Worm (Caenorhabditis elegans) whole organism, L2 larva: ENCODE results near the gene K08B12.1.

Source experiments
- C34F6.9 ChIP-seq: fragments of 150-350 bp; optimal IDR thresholded peaks from 2 replicates; lab custom pipeline; 2014; ENCODE audit warnings: missing biosample characterization, missing genetic modification characterization
- F13H6.1 ChIP-seq: sonication (generic microtip); optimal IDR thresholded peaks from 2 replicates; lab custom pipeline; 2016; ENCODE audit warnings: missing genetic modification characterization, missing compliant biosample characterization
- R02D3.7 ChIP-seq: fragments of 150-350 bp; optimal IDR thresholded peaks from 2 replicates; lab custom pipeline; 2014; ENCODE audit warnings: missing biosample characterization, missing genetic modification characterization
- Y55F3AM.14 ChIP-seq: fragments of 200-800 bp; sonication (Bioruptor generic); optimal IDR thresholded peaks from 2 replicates; lab custom pipeline; 2018; ENCODE audit warnings: mild to moderate bottlenecking, missing genetic modification characterization, missing compliant biosample characterization
- ZK546.5 ChIP-seq: sonication (generic microtip); optimal IDR thresholded peaks from 2 replicates; lab custom pipeline; 2017; ENCODE audit warnings: missing biosample characterization, missing genetic modification characterization
- alr-1 ChIP-seq: fragments of 150-350 bp; optimal IDR thresholded peaks from 2 replicates; lab custom pipeline; 2014; ENCODE audit warnings: missing biosample characterization, missing genetic modification characterization
- aly-2 ChIP-seq: fragments of 150-350 bp; optimal IDR thresholded peaks from 2 replicates; lab custom pipeline; 2014; ENCODE audit warnings: missing biosample characterization, missing genetic modification characterization
- ama-1 ChIP-seq: fragments of 150-350 bp; optimal IDR thresholded peaks from 2 replicates; lab custom pipeline; 2018; ENCODE audit warnings: inconsistent platforms
- blmp-1 ChIP-seq: sonication (generic microtip); optimal IDR thresholded peaks from 2 replicates; lab custom pipeline; 2017; ENCODE audit warnings: missing genetic modification characterization, mild to moderate bottlenecking, missing compliant biosample characterization, antibody characterized with exemption, moderate library complexity; ENCODE audit not compliant: insufficient read depth
- ceh-16 ChIP-seq: fragments of 150-350 bp; optimal IDR thresholded peaks from 2 replicates; lab custom pipeline; 2014; ENCODE audit warnings: missing biosample characterization, missing genetic modification characterization
- ceh-82 ChIP-seq: fragments of 150-350 bp; optimal IDR thresholded peaks from 2 replicates; lab custom pipeline; 2014; ENCODE audit warnings: missing biosample characterization, missing genetic modification characterization
- crh-2 ChIP-seq: sonication (generic microtip); optimal IDR thresholded peaks from 2 replicates; lab custom pipeline; 2017; ENCODE audit warnings: missing biosample characterization, missing genetic modification characterization
- egl-27 ChIP-seq: sonication (generic microtip); optimal IDR thresholded peaks from 3 replicates; lab custom pipeline; 2017; ENCODE audit warnings: missing biosample characterization, missing genetic modification reagents, missing genetic modification characterization
- elt-1 ChIP-seq: fragments of 150-350 bp; optimal IDR thresholded peaks from 2 replicates; lab custom pipeline; 2014; ENCODE audit warnings: missing biosample characterization, missing genetic modification characterization
- elt-3 ChIP-seq: sonication (generic microtip); optimal IDR thresholded peaks from 2 replicates; lab custom pipeline; 2017; ENCODE audit warnings: missing biosample characterization, missing genetic modification characterization
- fos-1 ChIP-seq: fragments of 150-350 bp; optimal IDR thresholded peaks from 2 replicates; lab custom pipeline; 2014; ENCODE audit warnings: missing biosample characterization, missing genetic modification characterization
- gmeb-1 ChIP-seq: fragments of 150-350 bp; optimal IDR thresholded peaks from 2 replicates; lab custom pipeline; 2014; ENCODE audit warnings: missing biosample characterization, missing genetic modification characterization
- lin-11 ChIP-seq: fragments of 150-350 bp; sonication (generic microtip); optimal IDR thresholded peaks from 2 replicates; lab custom pipeline; 2014; ENCODE audit warnings: missing biosample characterization, missing genetic modification characterization, inconsistent platforms, mixed read lengths
- lin-13 ChIP-seq: fragments of 150-350 bp; optimal IDR thresholded peaks from 2 replicates; lab custom pipeline; 2014; ENCODE audit warnings: missing biosample characterization, missing genetic modification reagents, missing genetic modification characterization
- lsy-2 ChIP-seq, 2 experiments: fragments of 150-350 bp in 1 of 2; sonication (generic microtip) in 1 of 2; optimal IDR thresholded peaks; 2 replicates each; lab custom pipeline; 2014 to 2017; ENCODE audit warnings: missing biosample characterization in 2 of 2, missing genetic modification characterization in 2 of 2
- mbf-1 ChIP-seq: sonication (generic microtip); optimal IDR thresholded peaks from 2 replicates; lab custom pipeline; 2017; ENCODE audit warnings: missing biosample characterization, missing genetic modification characterization
- mdl-1 ChIP-seq, 2 experiments: fragments of 150-350 bp in 1 of 2; sonication (generic microtip) in 1 of 2; optimal IDR thresholded peaks; 2 replicates each; lab custom pipeline; 2017; ENCODE audit warnings: missing biosample characterization in 2 of 2, missing genetic modification characterization in 2 of 2
- nhr-11 ChIP-seq: fragments of 150-350 bp; optimal IDR thresholded peaks from 2 replicates; lab custom pipeline; 2014; ENCODE audit warnings: missing biosample characterization, missing genetic modification characterization
- nhr-129 ChIP-seq: fragments of 150-350 bp; optimal IDR thresholded peaks from 2 replicates; lab custom pipeline; 2014; ENCODE audit warnings: missing biosample characterization, missing genetic modification characterization
- nhr-21 ChIP-seq: fragments of 150-350 bp; optimal IDR thresholded peaks from 2 replicates; lab custom pipeline; 2014; ENCODE audit warnings: missing biosample characterization, missing genetic modification characterization
- nhr-23 ChIP-seq: fragments of 150-350 bp; optimal IDR thresholded peaks from 2 replicates; lab custom pipeline; 2014; ENCODE audit warnings: missing biosample characterization, missing genetic modification reagents, missing genetic modification characterization
- nhr-6 ChIP-seq: fragments of 150-350 bp; optimal IDR thresholded peaks from 2 replicates; lab custom pipeline; 2014; ENCODE audit warnings: missing biosample characterization, missing genetic modification characterization
- nhr-77 ChIP-seq: fragments of 150-350 bp; optimal IDR thresholded peaks from 2 replicates; lab custom pipeline; 2014; ENCODE audit warnings: missing biosample characterization, missing genetic modification characterization
- peb-1 ChIP-seq: fragments of 150-350 bp; optimal IDR thresholded peaks from 2 replicates; lab custom pipeline; 2014; ENCODE audit warnings: missing biosample characterization, missing genetic modification characterization
- sem-4 ChIP-seq: fragments of 150-350 bp; optimal IDR thresholded peaks from 2 replicates; lab custom pipeline; 2014; ENCODE audit warnings: missing biosample characterization, missing genetic modification reagents, missing genetic modification characterization
- sma-9 ChIP-seq, 2 experiments: fragments of 150-350 bp in 1 of 2; sonication (generic microtip) in 1 of 2; optimal IDR thresholded peaks; 2 replicates each; lab custom pipeline; 2014 to 2016; ENCODE audit warnings: missing genetic modification characterization in 2 of 2, mild to moderate bottlenecking in 1 of 2, missing biosample characterization in 1 of 2, missing compliant biosample characterization in 1 of 2, missing genetic modification reagents in 1 of 2, moderate library complexity in 1 of 2
- snpc-4 ChIP-seq: fragments of 150-350 bp; optimal IDR thresholded peaks from 2 replicates; lab custom pipeline; 2014; ENCODE audit warnings: missing biosample characterization, missing genetic modification characterization
- unc-39 ChIP-seq: fragments of 150-350 bp; optimal IDR thresholded peaks from 2 replicates; lab custom pipeline; 2014; ENCODE audit warnings: missing biosample characterization, missing genetic modification characterization
- unc-55 ChIP-seq: fragments of 150-350 bp; sonication (generic microtip); optimal IDR thresholded peaks from 3 replicates; lab custom pipeline; 2014; ENCODE audit warnings: missing biosample characterization, missing genetic modification reagents, missing genetic modification characterization
- zag-1 ChIP-seq: fragments of 150-350 bp; optimal IDR thresholded peaks from 2 replicates; lab custom pipeline; 2014; ENCODE audit warnings: missing biosample characterization, missing genetic modification characterization
- ztf-1 ChIP-seq: fragments of 200-800 bp; sonication (Bioruptor generic); conservative IDR thresholded peaks from 2 replicates; pipeline ENCODE4 v1.3.6; 2022; ENCODE audit warnings: missing genetic modification characterization, missing compliant biosample characterization
- ztf-11 ChIP-seq: sonication (generic microtip); optimal IDR thresholded peaks from 2 replicates; lab custom pipeline; 2017; ENCODE audit warnings: missing biosample characterization, missing genetic modification characterization
- ztf-4 ChIP-seq: fragments of 150-350 bp; optimal IDR thresholded peaks from 2 replicates; lab custom pipeline; 2014; ENCODE audit warnings: missing biosample characterization, missing genetic modification characterization

Gene K08B12.1

ce11 chrV:6259139-6259538 is at the start of gene K08B12.1:
Gene K08B12.1 (plus strand): TSS chrV:6259367.
- TF ChIP-seq nhr-6 (no peak), nhr-21 (tag; lab: Kevin White, UChicago) (no peak), unc-55 (GFP tag; lab: Kevin White, UChicago) (no peak), ztf-4 (tag; lab: Kevin White, UChicago) (no peak), F13H6.1 (tag; lab: Kevin White, UChicago) (no peak), aly-2 (tag; lab: Kevin White, UChicago) (no peak), sma-9 (GFP tag; optimal IDR thresholded peaks at IDR 0.05; lab: Kevin White, UChicago) (no peak), sma-9 (tag; optimal IDR thresholded peaks at IDR 0.05; lab: Kevin White, UChicago) (no peak), blmp-1 (tag; lab: Kevin White, UChicago) (no peak), ceh-82 (tag; lab: Kevin White, UChicago) (no peak)

- TF ChIP-seq fos-1 (tag; lab: Kevin White, UChicago): peak; percentile 93
- TF ChIP-seq lin-11 (tag; lab: Kevin White, UChicago): no peak
Measured at ce11 chrV:6209930-6210647, 49.1 kb upstream of the K08B12.1 start.

- TF ChIP-seq fos-1 (tag; lab: Kevin White, UChicago) (peak; percentile 88), ztf-11 (no peak), aly-2 (tag; lab: Kevin White, UChicago) (no peak)
- TF ChIP-seq, all 48 proteins: peak for 1
Measured at ce11 chrV:6211509-6211908, 47.7 kb upstream of the K08B12.1 start.

ce11 chrV:6212566-6212965 is 46.6 kb upstream of the K08B12.1 start:
- TF ChIP-seq sma-9 (GFP tag; optimal IDR thresholded peaks at IDR 0.05; lab: Kevin White, UChicago) (no peak), sma-9 (tag; optimal IDR thresholded peaks at IDR 0.05; lab: Kevin White, UChicago) (no peak), crh-2 (tag; lab: Kevin White, UChicago) (no peak), lin-13 (no peak), R02D3.7 (no peak), sem-4 (no peak), F13H6.1 (tag; lab: Kevin White, UChicago) (no peak), blmp-1 (tag; lab: Kevin White, UChicago) (no peak), ztf-11 (no peak), ZK546.5 (tag; lab: Kevin White, UChicago) (no peak)

DNA sequence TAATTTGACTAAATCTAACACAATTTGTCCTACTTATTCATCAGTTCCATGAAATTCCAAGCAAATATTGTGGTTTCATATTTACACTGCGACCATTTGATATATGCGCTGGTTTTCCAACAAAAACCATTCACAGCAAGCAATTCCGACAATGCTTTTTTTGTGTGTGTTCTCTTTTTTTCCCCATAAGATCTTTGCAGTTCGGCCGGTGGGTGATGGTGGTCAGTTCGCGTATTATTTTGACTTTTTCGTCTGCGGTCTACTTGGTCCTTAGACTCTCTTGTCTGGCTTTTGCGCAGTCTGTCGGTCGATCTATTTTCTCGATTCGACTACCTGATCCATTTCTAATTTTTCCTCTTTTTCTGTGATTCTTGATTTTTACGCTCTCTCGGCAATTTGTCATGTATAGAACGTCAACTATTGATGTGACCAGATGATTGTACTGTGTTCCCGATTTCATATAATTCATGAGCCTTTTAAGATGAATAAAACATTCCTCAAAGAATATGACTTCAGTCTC is 45.9 kb upstream of the K08B12.1 start:
- TF ChIP-seq sma-9 (GFP tag; optimal IDR thresholded peaks at IDR 0.05; lab: Kevin White, UChicago) (peak; percentile 53), sma-9 (tag; optimal IDR thresholded peaks at IDR 0.05; lab: Kevin White, UChicago) (no peak), lsy-2 (tag; optimal IDR thresholded peaks at IDR 0.05; lab: Kevin White, UChicago) (no peak), zag-1 (tag; lab: Kevin White, UChicago) (no peak), fos-1 (tag; lab: Kevin White, UChicago) (peak; percentile 48), ceh-82 (tag; lab: Kevin White, UChicago) (no peak), ztf-11 (no peak), mdl-1 (tag; optimal IDR thresholded peaks at IDR 0.05; lab: Kevin White, UChicago) (peak in 1 of 2 experiments; percentile 16)

- TF ChIP-seq aly-2 (tag; lab: Kevin White, UChicago) (no peak), elt-1 (tag; lab: Kevin White, UChicago) (no peak), nhr-129 (tag; lab: Kevin White, UChicago) (peak; percentile 85), snpc-4 (tag; lab: Kevin White, UChicago) (no peak), unc-39 (tag; lab: Kevin White, UChicago) (no peak), ama-1 (lab: Kevin White, UChicago) (no peak), C34F6.9 (tag; lab: Kevin White, UChicago) (peak; percentile 85), nhr-77 (tag; lab: Kevin White, UChicago) (no peak), peb-1 (no peak), egl-27 (tag; lab: Kevin White, UChicago) (peak; percentile 76), alr-1 (tag; lab: Kevin White, UChicago) (no peak), fos-1 (tag; lab: Kevin White, UChicago) (peak; percentile 99), ceh-82 (tag; lab: Kevin White, UChicago) (no peak), Y55F3AM.14 (GFP tag; lab: Kevin White, UChicago) (peak; percentile 39), elt-3 (no peak), ztf-11 (no peak), nhr-23 (tag; lab: Kevin White, UChicago) (no peak), crh-2 (tag; lab: Kevin White, UChicago) (peak; percentile 98), mbf-1 (tag; lab: Kevin White, UChicago) (no peak), gmeb-1 (tag; lab: Kevin White, UChicago) (no peak), ztf-1 (no peak), unc-55 (GFP tag; lab: Kevin White, UChicago) (peak; percentile 86), nhr-11 (tag; lab: Kevin White, UChicago) (no peak), sma-9 (GFP tag; optimal IDR thresholded peaks at IDR 0.05; lab: Kevin White, UChicago) (peak; percentile 76), sma-9 (tag; optimal IDR thresholded peaks at IDR 0.05; lab: Kevin White, UChicago) (no peak), F13H6.1 (tag; lab: Kevin White, UChicago) (peak; percentile 69), ceh-16 (tag; lab: Kevin White, UChicago) (no peak), ZK546.5 (tag; lab: Kevin White, UChicago) (no peak), lsy-2 (tag; optimal IDR thresholded peaks at IDR 0.05; lab: Kevin White, UChicago) (peak in 1 of 2 experiments; percentile 57), mdl-1 (tag; optimal IDR thresholded peaks at IDR 0.05; lab: Kevin White, UChicago) (peak; percentile 49 to 81), lin-13 (no peak)
Measured at ce11 chrV:6213845-6214244, 45.3 kb upstream of the K08B12.1 start.
